Fruit fly (Drosophila melanogaster) whole organism, embryonic: ENCODE data around the gene red.

Source experiments
- Antp ChIP-seq: fragments of 200-800 bp; sonication (Bioruptor generic); optimal IDR thresholded peaks from 3 replicates; lab custom pipeline; 2016; ENCODE audit warnings: missing biosample characterization, missing genetic modification characterization
- B-H2 ChIP-seq: fragments of 200-800 bp; sonication (Bioruptor generic); optimal IDR thresholded peaks from 2 replicates; lab custom pipeline; 2018; ENCODE audit warnings: missing biosample characterization, mild to moderate bottlenecking, missing genetic modification characterization
- CG1024 ChIP-seq: fragments of 200-800 bp; sonication (Bioruptor generic); IDR thresholded peaks from 2 replicates; pipeline ENCODE4 v1.3.6; 2022; ENCODE audit warnings: missing biosample characterization, missing genetic modification characterization
- CG10366 ChIP-seq: fragments of 200-800 bp; sonication (Bioruptor generic); IDR thresholded peaks from 2 replicates; pipeline ENCODE4 v1.3.6; 2022; ENCODE audit warnings: missing biosample characterization, missing genetic modification characterization
- CG10654 ChIP-seq: fragments of 200-800 bp; sonication (Bioruptor generic); optimal IDR thresholded peaks from 2 replicates; lab custom pipeline; 2016; ENCODE audit warnings: missing biosample characterization, missing genetic modification characterization
- CG12942 ChIP-seq: fragments of 200-800 bp; sonication (Bioruptor generic); optimal IDR thresholded peaks from 3 replicates; lab custom pipeline; 2016; ENCODE audit warnings: missing biosample characterization, missing genetic modification characterization
- CG14014 ChIP-seq: fragments of 200-800 bp; sonication (Bioruptor generic); IDR thresholded peaks from 2 replicates; pipeline ENCODE4 v1.3.6; 2022; ENCODE audit warnings: missing biosample characterization, missing genetic modification characterization
- CG14441 ChIP-seq: fragments of 200-800 bp; sonication (Bioruptor generic); IDR thresholded peaks from 2 replicates; pipeline ENCODE4 v1.3.6; 2022; ENCODE audit warnings: missing biosample characterization, missing genetic modification characterization
- CG1529 ChIP-seq: fragments of 200-800 bp; sonication (Bioruptor generic); optimal IDR thresholded peaks from 3 replicates; lab custom pipeline; 2018; ENCODE audit warnings: missing biosample characterization, missing genetic modification characterization
- CG1602 ChIP-seq: fragments of 200-800 bp; sonication (Bioruptor generic); optimal IDR thresholded peaks from 3 replicates; lab custom pipeline; 2016; ENCODE audit warnings: missing biosample characterization, missing genetic modification characterization
- CG16779 ChIP-seq: fragments of 200-800 bp; sonication (Bioruptor generic); IDR thresholded peaks from 2 replicates; pipeline ENCODE4 v1.3.6; 2022; ENCODE audit warnings: missing biosample characterization, missing genetic modification characterization
- CG17186 ChIP-seq: fragments of 200-800 bp; sonication (Bioruptor generic); optimal IDR thresholded peaks from 3 replicates; lab custom pipeline; 2017; ENCODE audit warnings: missing biosample characterization, missing genetic modification reagents, missing genetic modification characterization
- CG17359 ChIP-seq: fragments of 200-800 bp; sonication (Bioruptor generic); optimal IDR thresholded peaks from 3 replicates; lab custom pipeline; 2018; ENCODE audit warnings: missing biosample characterization, mild to moderate bottlenecking, missing genetic modification characterization, moderate library complexity
- CG17802 ChIP-seq: fragments of 200-800 bp; sonication (Bioruptor generic); optimal IDR thresholded peaks from 2 replicates; lab custom pipeline; 2018; ENCODE audit warnings: missing biosample characterization, mild to moderate bottlenecking, missing genetic modification characterization, moderate library complexity
- CG2129 ChIP-seq: fragments of 200-800 bp; sonication (Bioruptor generic); IDR thresholded peaks from 2 replicates; pipeline ENCODE4 v1.3.6; 2022; ENCODE audit warnings: missing biosample characterization, missing genetic modification characterization; ENCODE audit not compliant: partially characterized antibody
- CG2199 ChIP-seq: fragments of 200-800 bp; sonication (Bioruptor generic); IDR thresholded peaks from 3 replicates; pipeline ENCODE4 v1.3.6; 2022; ENCODE audit warnings: missing biosample characterization, missing genetic modification characterization
- CG2712 ChIP-seq: fragments of 200-800 bp; optimal IDR thresholded peaks from 3 replicates; lab custom pipeline; 2019; ENCODE audit warnings: missing biosample characterization, mild to moderate bottlenecking, missing genetic modification characterization, moderate library complexity
- CG3995 ChIP-seq: fragments of 200-800 bp; sonication (Bioruptor generic); optimal IDR thresholded peaks from 3 replicates; lab custom pipeline; 2016; ENCODE audit warnings: missing biosample characterization, missing genetic modification characterization
- CG6854 ChIP-seq: fragments of 200-800 bp; sonication (Bioruptor generic); optimal IDR thresholded peaks from 3 replicates; lab custom pipeline; 2017; ENCODE audit warnings: missing biosample characterization, mild to moderate bottlenecking, missing genetic modification characterization
- CG7745 ChIP-seq: fragments of 200-800 bp; sonication (Bioruptor generic); optimal IDR thresholded peaks from 2 replicates; lab custom pipeline; 2018; ENCODE audit warnings: missing biosample characterization, mild to moderate bottlenecking, missing genetic modification characterization, moderate library complexity
- CG7786 ChIP-seq: fragments of 200-800 bp; sonication (Bioruptor generic); optimal IDR thresholded peaks from 2 replicates; lab custom pipeline; 2016; ENCODE audit warnings: missing biosample characterization, missing genetic modification characterization
- CkIIα-i1 ChIP-seq: fragments of 200-800 bp; sonication (Bioruptor generic); IDR thresholded peaks from 2 replicates; pipeline ENCODE4 v1.3.6; 2022; ENCODE audit warnings: missing biosample characterization, missing genetic modification characterization
- Dad ChIP-seq: fragments of 200-800 bp; sonication (Bioruptor generic); optimal IDR thresholded peaks from 3 replicates; lab custom pipeline; 2016; ENCODE audit warnings: missing biosample characterization, missing genetic modification characterization
- Dip3 ChIP-seq: fragments of 200-800 bp; sonication (Bioruptor generic); optimal IDR thresholded peaks from 3 replicates; lab custom pipeline; 2016; ENCODE audit warnings: missing biosample characterization, missing genetic modification characterization
- Dref ChIP-seq: fragments of 200-800 bp; sonication (Bioruptor generic); IDR thresholded peaks from 2 replicates; pipeline ENCODE4 v1.3.6; 2022; ENCODE audit warnings: missing biosample characterization, missing genetic modification characterization
- HHEX ChIP-seq: fragments of 200-800 bp; sonication (Bioruptor generic); optimal IDR thresholded peaks from 3 replicates; lab custom pipeline; 2017; ENCODE audit warnings: missing biosample characterization, mild to moderate bottlenecking, missing genetic modification characterization, missing genetic modification reagents
- Lpt ChIP-seq: fragments of >200 bp; optimal IDR thresholded peaks from 2 replicates; lab custom pipeline; 2018; ENCODE audit warnings: missing biosample characterization, missing genetic modification characterization
- NC2β ChIP-seq: fragments of 200-800 bp; sonication (Bioruptor generic); optimal IDR thresholded peaks from 2 replicates; lab custom pipeline; 2016; ENCODE audit warnings: missing biosample characterization, missing genetic modification characterization
- Ravus ChIP-seq: fragments of 200-800 bp; sonication (Bioruptor generic); IDR thresholded peaks from 2 replicates; pipeline ENCODE4 v1.3.6; 2022; ENCODE audit warnings: missing biosample characterization, missing genetic modification characterization
- Stat92E ChIP-seq, 3 experiments: fragments of >200 bp in 2 of 3; fragments of 200-800 bp in 1 of 3; sonication (Bioruptor generic) in 1 of 3; optimal IDR thresholded peaks; 2 replicates each; lab custom pipeline; 2017 to 2019; ENCODE audit warnings: missing biosample characterization in 3 of 3, missing genetic modification characterization in 3 of 3, mild to moderate bottlenecking in 1 of 3, moderate library complexity in 1 of 3
- Trl ChIP-seq, 3 experiments: fragments of >200 bp in 2 of 3; fragments of 200-800 bp in 1 of 3; sonication (Bioruptor generic) in 1 of 3; optimal IDR thresholded peaks; 2 replicates in 1 of 3; 3 replicates in 2 of 3; lab custom pipeline; 2016 to 2017; ENCODE audit warnings: missing biosample characterization in 1 of 3, missing genetic modification characterization in 1 of 3
- ac ChIP-seq: fragments of 200-800 bp; sonication (Bioruptor generic); optimal IDR thresholded peaks from 3 replicates; lab custom pipeline; 2017; ENCODE audit warnings: missing biosample characterization, mild to moderate bottlenecking, missing genetic modification characterization
- ase ChIP-seq: fragments of 200-800 bp; sonication (Bioruptor generic); IDR thresholded peaks from 3 replicates; pipeline ENCODE4 v1.3.6; 2022; ENCODE audit warnings: missing biosample characterization, missing genetic modification characterization
- bowl ChIP-seq: fragments of 200-800 bp; sonication (Bioruptor generic); IDR thresholded peaks from 2 replicates; pipeline ENCODE4 v1.3.6; 2022; ENCODE audit warnings: missing biosample characterization, missing genetic modification characterization
- br ChIP-seq: fragments of >200 bp; optimal IDR thresholded peaks from 2 replicates; lab custom pipeline; 2017
- croc ChIP-seq: fragments of 200-800 bp; sonication (Bioruptor generic); conservative IDR thresholded peaks from 3 replicates; pipeline ENCODE4 v1.3.6; 2022; ENCODE audit warnings: missing biosample characterization, missing genetic modification characterization
- cwo ChIP-seq: fragments of 200-800 bp; sonication (Bioruptor generic); optimal IDR thresholded peaks from 3 replicates; lab custom pipeline; 2017; ENCODE audit warnings: missing biosample characterization, missing genetic modification characterization, mild to moderate bottlenecking, moderate library complexity, missing genetic modification reagents
- fd96Cb ChIP-seq: fragments of 200-800 bp; sonication (Bioruptor generic); optimal IDR thresholded peaks from 2 replicates; lab custom pipeline; 2018; ENCODE audit warnings: missing biosample characterization, mild to moderate bottlenecking, missing genetic modification characterization, moderate library complexity
- gce ChIP-seq: fragments of 200-800 bp; sonication (Bioruptor generic); IDR thresholded peaks from 3 replicates; pipeline ENCODE4 v1.3.6; 2022; ENCODE audit warnings: missing biosample characterization, missing genetic modification characterization
- ind ChIP-seq: fragments of 200-800 bp; sonication (Bioruptor generic); optimal IDR thresholded peaks from 3 replicates; lab custom pipeline; 2016; ENCODE audit warnings: missing biosample characterization, missing genetic modification characterization
- lmd ChIP-seq: fragments of 200-800 bp; sonication (Bioruptor generic); IDR thresholded peaks from 2 replicates; pipeline ENCODE4 v1.3.6; 2022; ENCODE audit warnings: missing biosample characterization, missing genetic modification characterization
- mld ChIP-seq: fragments of 200-800 bp; sonication (Bioruptor generic); IDR thresholded peaks from 3 replicates; pipeline ENCODE4 v1.3.6; 2022; ENCODE audit warnings: missing biosample characterization, missing genetic modification characterization; ENCODE audit not compliant: partially characterized antibody
- onecut ChIP-seq: fragments of 200-800 bp; sonication (Bioruptor generic); IDR thresholded peaks from 2 replicates; pipeline ENCODE4 v1.3.6; 2022; ENCODE audit warnings: missing biosample characterization, missing genetic modification characterization
- psq ChIP-seq: fragments of 200-800 bp; sonication (Bioruptor generic); optimal IDR thresholded peaks from 2 replicates; lab custom pipeline; 2017; ENCODE audit warnings: missing biosample characterization, missing genetic modification characterization
- pum ChIP-seq: fragments of 200-800 bp; sonication (Bioruptor generic); optimal IDR thresholded peaks from 2 replicates; lab custom pipeline; 2016; ENCODE audit warnings: missing biosample characterization, missing genetic modification characterization
- shn ChIP-seq: fragments of 200-800 bp; sonication (Bioruptor generic); optimal IDR thresholded peaks from 3 replicates; lab custom pipeline; 2016; ENCODE audit warnings: missing biosample characterization, missing genetic modification characterization
- sob ChIP-seq: fragments of 200-800 bp; sonication (Bioruptor generic); IDR thresholded peaks from 2 replicates; pipeline ENCODE4 v1.3.6; 2022; ENCODE audit warnings: missing biosample characterization, missing genetic modification characterization
- tna ChIP-seq: fragments of 200-800 bp; sonication (Bioruptor generic); IDR thresholded peaks from 2 replicates; pipeline ENCODE4 v1.3.6; 2022; ENCODE audit warnings: missing biosample characterization, missing genetic modification characterization; ENCODE audit not compliant: partially characterized antibody
- wek ChIP-seq: fragments of 200-800 bp; sonication (Bioruptor generic); optimal IDR thresholded peaks from 3 replicates; lab custom pipeline; 2018; ENCODE audit warnings: missing biosample characterization, mild to moderate bottlenecking, missing genetic modification characterization, moderate library complexity
- zf30C ChIP-seq: fragments of 200-800 bp; sonication (Bioruptor generic); optimal IDR thresholded peaks from 3 replicates; lab custom pipeline; 2018; ENCODE audit warnings: missing biosample characterization, mild to moderate bottlenecking, missing genetic modification characterization

The red gene

DNA sequence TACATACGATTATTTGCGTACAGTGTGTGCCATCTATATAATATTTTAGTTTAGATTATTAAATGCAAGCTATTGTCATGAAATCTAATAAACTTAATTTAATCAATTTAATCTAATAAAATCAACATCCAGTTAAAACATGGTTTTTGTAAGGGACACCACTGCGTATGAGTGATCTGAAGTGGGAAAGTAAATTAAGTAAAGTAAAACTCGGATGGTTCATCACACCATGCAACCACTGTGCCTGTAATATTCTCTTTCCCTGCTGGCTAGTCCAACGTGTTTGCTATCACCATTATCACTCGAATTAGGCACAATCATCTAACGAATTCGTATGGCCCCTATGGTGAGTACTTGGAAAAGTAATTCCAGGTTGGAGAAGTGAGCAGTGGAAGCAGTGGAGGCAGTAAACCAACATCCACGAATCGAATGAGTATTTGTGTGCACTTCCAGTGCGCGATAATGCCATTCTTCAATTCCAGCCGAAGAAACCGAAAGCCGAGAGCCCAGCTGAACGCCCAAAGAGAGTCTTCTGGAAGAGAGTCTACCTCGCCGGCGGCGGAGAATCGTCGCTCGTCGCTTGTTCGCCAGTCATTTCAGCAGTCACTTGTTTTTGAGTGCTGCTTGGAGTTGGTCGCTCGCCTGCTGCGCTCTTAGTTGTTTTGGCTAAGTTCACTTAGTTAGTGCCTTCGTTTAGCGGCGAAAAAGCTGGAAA is at the start of gene red (continued):
- peak; percentile 77 for TF ChIP-seq sob (GFP tag; lab: Robert Waterston, UW)
- peak; percentile 62 for TF ChIP-seq CG6854 (GFP tag; lab: Kevin White, UChicago)
- 0 out of 3 replicates have a peak, but pooled peaks have one; percentile 36 for TF ChIP-seq CG2199 (GFP tag; lab: Robert Waterston, UW)
- TF ChIP-seq lmd = peak; percentile 76
- peak; percentile 70 to 87 for TF ChIP-seq Trl (optimal IDR thresholded peaks at IDR 0.05; lab: Kevin White, UChicago)
- TF ChIP-seq Trl (GFP tag; optimal IDR thresholded peaks at IDR 0.05; lab: Kevin White, UChicago) = no peak
- peak; percentile 57; the same call in 1 of the 3 replicates for TF ChIP-seq ase (GFP tag; lab: Robert Waterston, UW)
- peak; percentile 82 for TF ChIP-seq HHEX (GFP tag; lab: Kevin White, UChicago)
- no peak for TF ChIP-seq shn
- peak; percentile 14 for TF ChIP-seq CG10654 (GFP tag; lab: Kevin White, UChicago)
- no peak for TF ChIP-seq mld (GFP tag; lab: Robert Waterston, UW)
- TF ChIP-seq onecut (GFP tag; lab: Robert Waterston, UW) = peak; percentile 51
- TF ChIP-seq bowl (GFP tag; lab: Robert Waterston, UW) = no peak
- TF ChIP-seq br (lab: Kevin White, UChicago) = no peak
- peak; percentile 28 for TF ChIP-seq Dad (GFP tag; lab: Kevin White, UChicago)
- TF ChIP-seq B-H2 (GFP tag; lab: Kevin White, UChicago) = peak; percentile 16
- TF ChIP-seq Stat92E (GFP tag; optimal IDR thresholded peaks at IDR 0.05; lab: Kevin White, UChicago) = peak in 1 of 3 experiments; percentile 9
- peak; percentile 83 for TF ChIP-seq CG3995
- TF ChIP-seq tna (GFP tag; lab: Robert Waterston, UW) = no peak
- TF ChIP-seq Lpt (GFP tag; lab: Kevin White, UChicago) = no peak
- peak; percentile 87 for TF ChIP-seq cwo (GFP tag; lab: Kevin White, UChicago)
- TF ChIP-seq CG16779 (GFP tag; lab: Robert Waterston, UW) = no peak
- no peak for TF ChIP-seq CkIIα-i1
- peak; percentile 68 for TF ChIP-seq Dip3 (GFP tag; lab: Kevin White, UChicago)
- peak; percentile 69 for TF ChIP-seq ind (GFP tag; lab: Kevin White, UChicago)
- TF ChIP-seq CG14014 (GFP tag; lab: Robert Waterston, UW) = peak; percentile 80
- 0 out of 2 replicates have a peak, but pooled peaks have one; percentile 4 for TF ChIP-seq CG1024
- no peak for TF ChIP-seq Dref (GFP tag; lab: Robert Waterston, UW)
- TF ChIP-seq Ravus = peak; percentile 28
- TF ChIP-seq CG17802 = no peak
- peak; percentile 79 for TF ChIP-seq CG17359
- TF ChIP-seq fd96Cb (tag; lab: Kevin White, UChicago) = peak; percentile 63
- TF ChIP-seq CG1529 (GFP tag; lab: Kevin White, UChicago) = peak; percentile 63
- peak; percentile 73 for TF ChIP-seq CG2712 (tag; lab: Kevin White, UChicago)
- peak; percentile 49 for TF ChIP-seq CG7786 (GFP tag; lab: Kevin White, UChicago)
- peak; percentile 71; the same call in 1 of the 2 replicates for TF ChIP-seq CG14441
- no peak for TF ChIP-seq psq (GFP tag; lab: Kevin White, UChicago)
- TF ChIP-seq croc (GFP tag; lab: Robert Waterston, UW) = no peak
- no peak for TF ChIP-seq zf30C (GFP tag; lab: Kevin White, UChicago)
- TF ChIP-seq ac (GFP tag; lab: Kevin White, UChicago) = no peak
- TF ChIP-seq CG7745 (tag; lab: Kevin White, UChicago) = no peak
- TF ChIP-seq CG17186 (GFP tag; lab: Kevin White, UChicago) = no peak
- TF ChIP-seq CG1602 (GFP tag; lab: Kevin White, UChicago) = peak; percentile 42
- peak; percentile 26 for TF ChIP-seq wek (GFP tag; lab: Kevin White, UChicago)
- TF ChIP-seq CG10366 (GFP tag; lab: Robert Waterston, UW) = peak; percentile 66
- no peak for TF ChIP-seq CG2129 (GFP tag; lab: Robert Waterston, UW)
- peak; percentile 48 for TF ChIP-seq pum (GFP tag; lab: Kevin White, UChicago)
- TF ChIP-seq Antp (GFP tag; lab: Kevin White, UChicago) = peak; percentile 23
- no peak for TF ChIP-seq NC2β (GFP tag; lab: Kevin White, UChicago)
- peak; percentile 48 for TF ChIP-seq CG12942
- TF ChIP-seq gce = no peak
